Worm (Caenorhabditis elegans): Measurements from ENCODE around the gene sru-2.

The sru-2 gene

DNA sequence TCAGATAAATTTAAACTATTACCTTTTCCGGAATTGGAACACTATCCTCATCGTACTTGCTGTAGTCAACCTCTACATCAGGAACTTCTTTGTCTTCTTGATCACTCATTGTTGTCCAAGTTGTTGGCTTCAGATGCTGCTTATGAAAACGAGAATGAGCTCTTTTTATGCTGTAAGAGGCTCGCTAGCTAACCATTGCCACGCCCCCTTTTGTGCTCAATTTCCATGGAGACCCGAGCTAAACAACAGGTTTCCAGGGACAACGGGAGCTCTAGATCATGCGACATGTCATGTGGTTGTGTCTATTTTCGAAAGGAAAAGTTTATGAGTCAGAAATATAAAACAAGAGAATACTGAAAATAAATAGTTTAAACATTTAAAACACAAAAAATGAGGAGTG is 24.4 kb downstream of the sru-2 start, which contains the start of gene C33A12.4:
C33A12.4 (minus strand) TSS at position 131 of the 400 bp plus-strand sequence.
- TF ChIP-seq W03F9.2 (tag; optimal IDR thresholded peaks at IDR 0.05) (no peak), him-1 (tag; optimal IDR thresholded peaks at IDR 0.05) (no peak), dao-5 (tag; optimal IDR thresholded peaks at IDR 0.05) (no peak)

DNA sequence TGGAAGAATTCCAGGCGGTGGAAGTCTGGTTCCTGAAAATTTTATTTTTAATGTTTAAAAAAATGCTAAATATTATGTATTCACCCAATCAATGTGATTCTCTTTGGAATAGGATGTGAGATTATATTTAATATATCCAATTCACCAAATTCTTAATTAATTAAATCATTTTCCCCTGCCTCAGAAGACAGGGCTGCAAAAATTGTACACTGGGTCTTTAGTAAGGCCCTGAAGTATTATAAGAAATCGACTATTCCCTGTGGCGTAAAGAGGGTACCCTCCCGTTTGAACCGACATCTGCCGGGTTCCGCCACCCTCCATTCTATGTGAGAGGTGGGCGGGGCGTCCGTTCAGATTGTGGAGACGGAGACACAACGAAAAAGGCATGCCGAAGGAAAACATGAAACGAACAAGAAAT is 25.2 kb downstream of the sru-2 start:
- TF ChIP-seq W03F9.2 (tag; optimal IDR thresholded peaks at IDR 0.05) = peak; percentile 67
- peak; percentile 57 for TF ChIP-seq him-1 (tag; optimal IDR thresholded peaks at IDR 0.05)
- TF ChIP-seq dao-5 (tag; optimal IDR thresholded peaks at IDR 0.05) = no peak

ce11 chrIV:9511640-9512039 is 25.6 kb downstream of the sru-2 start:
- TF ChIP-seq him-1 (tag; optimal IDR thresholded peaks at IDR 0.05) (no peak), dao-5 (tag; optimal IDR thresholded peaks at IDR 0.05) (no peak)

- TF ChIP-seq W03F9.2 (tag; optimal IDR thresholded peaks at IDR 0.05) (no peak), him-1 (tag; optimal IDR thresholded peaks at IDR 0.05) (no peak), dao-5 (tag; optimal IDR thresholded peaks at IDR 0.05) (no peak)
These were observed 26.8 kb downstream of the sru-2 start, which contains the start of gene C33A12.3 for ce11 chrIV:9512836-9513235. C33A12.3 (minus strand) TSS chrIV:9513002.

DNA sequence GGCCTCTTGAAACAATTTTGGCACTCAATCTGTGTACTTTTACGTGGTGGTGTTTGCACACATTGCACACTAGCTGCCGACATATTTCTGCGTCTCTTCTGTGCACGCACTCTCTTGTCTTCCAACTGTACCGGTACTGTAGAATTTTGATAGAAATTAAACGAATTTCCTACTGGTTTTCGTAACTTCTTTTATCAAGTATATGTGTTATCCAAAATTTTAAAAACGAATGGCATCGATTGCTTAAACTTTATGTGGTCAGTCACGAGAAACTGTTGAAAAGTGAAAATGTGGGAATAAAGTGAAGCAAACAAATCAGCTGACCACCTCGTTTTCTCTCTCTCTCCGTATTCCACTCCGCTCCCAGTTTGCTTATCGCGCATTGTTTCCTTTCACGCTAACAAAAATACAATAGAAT is 27.3 kb downstream of the sru-2 start:
- peak; percentile 28 for TF ChIP-seq W03F9.2 (tag; optimal IDR thresholded peaks at IDR 0.05)
- no peak for TF ChIP-seq dao-5 (tag; optimal IDR thresholded peaks at IDR 0.05)
- no peak for TF ChIP-seq him-1 (tag; optimal IDR thresholded peaks at IDR 0.05)

ce11 chrIV:9514132-9514531 is 28.1 kb downstream of the sru-2 start:
- TF ChIP-seq W03F9.2 (tag; optimal IDR thresholded peaks at IDR 0.05) (no peak), him-1 (tag; optimal IDR thresholded peaks at IDR 0.05) (no peak), dao-5 (tag; optimal IDR thresholded peaks at IDR 0.05) (no peak)

DNA sequence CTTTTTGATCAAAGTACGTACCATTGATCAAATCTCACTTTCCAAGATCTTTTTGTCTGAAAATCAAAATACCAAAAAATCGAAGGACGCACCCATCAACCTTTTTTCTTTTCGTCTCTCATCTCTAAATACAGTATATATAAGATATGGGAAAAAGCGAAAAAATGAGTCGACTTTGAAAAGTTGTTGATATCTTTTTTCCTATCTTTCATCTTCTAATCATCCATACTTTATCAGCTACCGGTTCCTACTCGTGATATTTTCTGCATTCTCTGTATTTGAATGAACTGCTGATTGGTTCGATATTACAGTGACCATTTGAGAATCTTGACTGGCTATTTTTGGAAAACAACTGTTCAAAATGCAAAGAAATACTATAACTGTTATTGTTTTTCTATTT is 30.8 kb downstream of the sru-2 start, which contains the start of gene C33A12.19:
C33A12.19 (plus strand) TSS at position 169 of the 400 bp plus-strand sequence.
- TF ChIP-seq him-1 (tag; optimal IDR thresholded peaks at IDR 0.05) (no peak), dao-5 (tag; optimal IDR thresholded peaks at IDR 0.05) (no peak), W03F9.2 (tag; optimal IDR thresholded peaks at IDR 0.05) (no peak)

ce11 chrIV:9518608-9519007 is 32.5 kb downstream of the sru-2 start, which contains the start of gene nlp-35:
nlp-35 (minus strand) TSS chrIV:9518926.
- TF ChIP-seq him-1 (tag; optimal IDR thresholded peaks at IDR 0.05) (no peak), W03F9.2 (tag; optimal IDR thresholded peaks at IDR 0.05) (no peak), dao-5 (tag; optimal IDR thresholded peaks at IDR 0.05) (no peak)

DNA sequence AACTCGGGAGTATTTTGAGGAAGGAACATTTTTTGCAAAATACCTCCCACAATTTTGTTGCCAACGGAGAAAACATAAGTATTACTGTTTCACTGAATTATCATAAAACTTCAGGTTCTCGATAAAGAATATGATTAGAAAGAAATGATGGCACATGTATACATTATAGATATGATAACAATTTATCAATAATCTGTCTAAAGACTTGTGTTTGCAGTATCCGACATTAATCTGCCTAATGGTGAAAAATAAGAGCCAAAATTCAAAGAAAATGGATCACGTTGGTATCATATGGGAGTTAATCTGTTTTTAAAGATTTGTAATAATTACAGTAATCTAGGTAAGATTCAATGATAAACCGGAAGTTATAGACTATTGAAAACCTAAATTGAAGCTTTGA is 34.6 kb downstream of the sru-2 start:
- TF ChIP-seq W03F9.2 (tag; optimal IDR thresholded peaks at IDR 0.05) = no peak
- TF ChIP-seq him-1 (tag; optimal IDR thresholded peaks at IDR 0.05) = no peak
- TF ChIP-seq dao-5 (tag; optimal IDR thresholded peaks at IDR 0.05) = no peak

- TF ChIP-seq him-1 (tag; optimal IDR thresholded peaks at IDR 0.05) (no peak), dao-5 (tag; optimal IDR thresholded peaks at IDR 0.05) (no peak), W03F9.2 (tag; optimal IDR thresholded peaks at IDR 0.05) (no peak)
These were observed 37.1 kb downstream of the sru-2 start for ce11 chrIV:9523139-9523538.

ce11 chrIV:9524849-9525460 is 38.9 kb downstream of the sru-2 start, which contains the start of gene ndua-5:
ndua-5 (minus strand) TSS chrIV:9524899.
- no peak for TF ChIP-seq W03F9.2 (tag; optimal IDR thresholded peaks at IDR 0.05)
- TF ChIP-seq him-1 (tag; optimal IDR thresholded peaks at IDR 0.05) = no peak
- TF ChIP-seq dao-5 (tag; optimal IDR thresholded peaks at IDR 0.05) = no peak

ce11 chrIV:9525682-9526416 is 39.8 kb downstream of the sru-2 start, which contains the start of gene elo-1:
elo-1 (plus strand) TSS chrIV:9526366.
- TF ChIP-seq dao-5 (tag; optimal IDR thresholded peaks at IDR 0.05) = no peak
- no peak for TF ChIP-seq him-1 (tag; optimal IDR thresholded peaks at IDR 0.05)
- no peak for TF ChIP-seq W03F9.2 (tag; optimal IDR thresholded peaks at IDR 0.05)

ce11 chrIV:9527002-9527401 is 40.9 kb downstream of the sru-2 start:
- TF ChIP-seq W03F9.2 (tag; optimal IDR thresholded peaks at IDR 0.05) (no peak), dao-5 (tag; optimal IDR thresholded peaks at IDR 0.05) (no peak), him-1 (tag; optimal IDR thresholded peaks at IDR 0.05) (no peak)

DNA sequence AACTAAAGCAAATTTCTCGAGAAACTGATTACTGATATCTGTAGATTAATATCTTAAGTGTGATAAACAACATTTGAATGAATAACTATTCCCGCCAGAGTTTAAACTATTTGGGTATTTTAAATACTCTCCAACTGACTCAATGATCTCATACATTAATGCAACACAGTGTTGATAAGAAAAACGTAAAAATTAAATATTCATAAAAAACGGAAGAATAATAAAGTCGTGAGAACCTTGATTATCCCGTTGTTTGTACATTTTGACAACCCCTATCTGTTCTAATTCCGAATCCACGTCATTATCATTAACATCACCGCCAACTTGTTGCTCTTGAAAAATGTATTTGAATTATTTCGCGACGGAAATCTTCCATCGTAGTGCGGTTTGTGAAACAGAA is 43.6 kb downstream of the sru-2 start, which contains the start of gene elo-7:
elo-7 (plus strand) TSS at position 301 of the 400 bp plus-strand sequence.
- no peak for TF ChIP-seq W03F9.2 (tag; optimal IDR thresholded peaks at IDR 0.05)
- TF ChIP-seq him-1 (tag; optimal IDR thresholded peaks at IDR 0.05) = no peak
- TF ChIP-seq dao-5 (tag; optimal IDR thresholded peaks at IDR 0.05) = no peak

Data from whole organism, L4/young adult.